Worm (Caenorhabditis elegans): Measurements from ENCODE around the gene B0222.15.

Gene B0222.15

ce11 chrV:9125345-9125744, 31.2 kb downstream of the B0222.15 start, which contains the start of gene F21C10.5:
F21C10.5 (plus strand) TSS chrV:9125645.
- TF ChIP-seq dmd-9 (GFP tag; IDR thresholded peaks at IDR 0.05) = no peak

- TF ChIP-seq Y5F2A.4 (GFP tag; optimal IDR thresholded peaks at IDR 0.05) = no peak
These were observed 32.4 kb downstream of the B0222.15 start, which contains the start of gene F21C10.6 for ce11 chrV:9124180-9124579. F21C10.6 (plus strand) TSS chrV:9124480.

ce11 chrV:9123186-9123585, 33.4 kb downstream of the B0222.15 start, which contains the start of gene F21C10.11:
F21C10.11 (plus strand) TSS chrV:9123486.
- TF ChIP-seq saeg-2 (GFP tag; IDR thresholded peaks at IDR 0.05) (no peak), aha-1 (tag) (peak; percentile 76)

ce11 chrV:9122004-9122403, 34.6 kb downstream of the B0222.15 start, which contains the start of gene F21C10.13:
F21C10.13 (plus strand) TSS chrV:9122304.
- TF ChIP-seq duxl-1 (tag; optimal IDR thresholded peaks at IDR 0.05; ENCODE audit: poor library complexity) (no peak), F44E2.7 (GFP tag; IDR thresholded peaks at IDR 0.05) (no peak), mes-2 (tag; optimal IDR thresholded peaks at IDR 0.05; ENCODE audit: poor library complexity, severe bottlenecking) (no peak), aly-2 (tag; optimal IDR thresholded peaks at IDR 0.05) (no peak), tra-1 (GFP tag; IDR thresholded peaks at IDR 0.05) (no peak), T26A8.4 (GFP tag; IDR thresholded peaks at IDR 0.05) (no peak), dmd-6 (GFP tag; IDR thresholded peaks at IDR 0.05) (no peak), mep-1 (tag; optimal IDR thresholded peaks at IDR 0.05) (no peak), nhr-237 (tag; optimal IDR thresholded peaks at IDR 0.05) (no peak), mdl-1 (tag; optimal IDR thresholded peaks at IDR 0.05) (no peak)

ce11 chrV:9112467-9112866, 44.1 kb downstream of the B0222.15 start, which contains the start of gene F21C10.7:
F21C10.7 (plus strand) TSS chrV:9112767.
- TF ChIP-seq lin-38 (GFP tag; IDR thresholded peaks at IDR 0.05) (no peak), zip-11 (GFP tag; IDR thresholded peaks at IDR 0.05) (no peak), unc-62 (GFP tag; optimal IDR thresholded peaks at IDR 0.05 in 1 of 2) (no peak), unc-62 (tag; optimal IDR thresholded peaks at IDR 0.05) (no peak), aly-2 (tag; optimal IDR thresholded peaks at IDR 0.05) (no peak)

ce11 chrV:9111957-9112356, 44.6 kb downstream of the B0222.15 start:
- TF ChIP-seq ceh-44 (GFP tag; IDR thresholded peaks at IDR 0.05) (no peak), unc-62 (GFP tag; optimal IDR thresholded peaks at IDR 0.05 in 1 of 2) (peak in 1 of 2 experiments; percentile 73), unc-62 (tag; optimal IDR thresholded peaks at IDR 0.05) (no peak)

ce11 chrV:9109281-9109680, 47.3 kb downstream of the B0222.15 start, which contains the start of gene pqn-31:
pqn-31 (plus strand) TSS chrV:9109581.
- no peak for TF ChIP-seq pqm-1 (tag; optimal IDR thresholded peaks at IDR 0.05)
- no peak for TF ChIP-seq mxl-2 (GFP tag; conservative IDR thresholded peaks at IDR 0.05)
- TF ChIP-seq aha-1 (tag) = no peak
- no peak for TF ChIP-seq T26A8.4 (GFP tag; IDR thresholded peaks at IDR 0.05)
- TF ChIP-seq hif-1 (tag; optimal IDR thresholded peaks at IDR 0.05) = no peak

- TF ChIP-seq daf-8 (GFP tag; IDR thresholded peaks at IDR 0.05) (no peak), hif-1 (tag; optimal IDR thresholded peaks at IDR 0.05) (no peak), lin-1 (GFP tag; IDR thresholded peaks at IDR 0.05) (no peak), spr-3 (GFP tag; optimal IDR thresholded peaks at IDR 0.05) (no peak), D1046.2 (GFP tag; IDR thresholded peaks at IDR 0.05) (no peak), vab-7 (GFP tag; IDR thresholded peaks at IDR 0.05) (no peak), madf-5 (GFP tag; IDR thresholded peaks at IDR 0.05) (no peak), nhr-102 (tag; optimal IDR thresholded peaks at IDR 0.05) (no peak), lin-29 (GFP tag; IDR thresholded peaks at IDR 0.05) (no peak), nhr-11 (tag; optimal IDR thresholded peaks at IDR 0.05) (no peak), ceh-32 (tag; optimal IDR thresholded peaks at IDR 0.05; ENCODE audit: poor library complexity) (no peak), saeg-2 (GFP tag; IDR thresholded peaks at IDR 0.05) (no peak), gei-8 (GFP tag; optimal IDR thresholded peaks at IDR 0.05) (no peak), zip-2 (tag; optimal IDR thresholded peaks at IDR 0.05) (no peak), zip-11 (GFP tag; IDR thresholded peaks at IDR 0.05) (no peak), fkh-10 (GFP tag; optimal IDR thresholded peaks at IDR 0.05) (no peak), unc-62 (GFP tag; optimal IDR thresholded peaks at IDR 0.05 in 1 of 2) (no peak), unc-62 (tag; optimal IDR thresholded peaks at IDR 0.05) (no peak), hlh-30 (tag; optimal IDR thresholded peaks at IDR 0.05; ENCODE audit: insufficient read depth) (no peak), nhr-41 (GFP tag; IDR thresholded peaks at IDR 0.05) (no peak)
These were observed 48.4 kb downstream of the B0222.15 start, which contains the start of gene F21C10.18 for ce11 chrV:9108219-9108618. F21C10.18 (plus strand) TSS chrV:9108519.

Data from whole organism, L4 larva.